Fruit fly (Drosophila melanogaster) whole organism, embryonic: ENCODE data around the gene CG34260.
A peak's percentile ranks its signal among the peaks of the same experiment; 100 is the strongest.

ENCODE experiments used
- Blimp-1 ChIP-seq: fragments of 200-800 bp; sonication (Bioruptor generic); optimal IDR thresholded peaks from 3 replicates; lab custom pipeline; 2018; ENCODE audit warnings: missing biosample characterization, missing genetic modification characterization, mild to moderate bottlenecking, moderate library complexity, missing genetic modification reagents
- CG10147 ChIP-seq: fragments of 200-800 bp; sonication (Bioruptor generic); optimal IDR thresholded peaks from 2 replicates; lab custom pipeline; 2019; ENCODE audit warnings: missing biosample characterization, mild to moderate bottlenecking, missing genetic modification characterization, moderate library complexity
- CG10321 ChIP-seq: fragments of 200-800 bp; sonication (Bioruptor generic); IDR thresholded peaks from 2 replicates; pipeline ENCODE4 v1.3.6; 2022; ENCODE audit warnings: missing biosample characterization, missing genetic modification characterization
- CG14860 ChIP-seq: fragments of 200-800 bp; sonication (Bioruptor generic); IDR thresholded peaks from 3 replicates; pipeline ENCODE4 v1.3.6; 2022; ENCODE audit warnings: missing biosample characterization, missing genetic modification characterization; ENCODE audit not compliant: partially characterized antibody
- CG15011 ChIP-seq: fragments of 200-800 bp; sonication (Bioruptor generic); optimal IDR thresholded peaks from 3 replicates; lab custom pipeline; 2018; ENCODE audit warnings: missing biosample characterization, mild to moderate bottlenecking, missing genetic modification characterization
- CG17359 ChIP-seq: fragments of 200-800 bp; sonication (Bioruptor generic); optimal IDR thresholded peaks from 3 replicates; lab custom pipeline; 2018; ENCODE audit warnings: missing biosample characterization, mild to moderate bottlenecking, missing genetic modification characterization, moderate library complexity
- CG17568 ChIP-seq: fragments of 200-800 bp; sonication (Bioruptor generic); optimal IDR thresholded peaks from 2 replicates; lab custom pipeline; 2018; ENCODE audit warnings: missing biosample characterization, mild to moderate bottlenecking, missing genetic modification characterization, moderate library complexity
- CG17612 ChIP-seq: fragments of 200-800 bp; sonication (Bioruptor generic); IDR thresholded peaks from 2 replicates; pipeline ENCODE4 v1.3.6; 2022; ENCODE audit warnings: missing biosample characterization, missing genetic modification characterization
- CG1832 ChIP-seq: fragments of 200-800 bp; sonication (Bioruptor generic); optimal IDR thresholded peaks from 2 replicates; lab custom pipeline; 2017; ENCODE audit warnings: missing biosample characterization, mild to moderate bottlenecking, missing genetic modification characterization, inconsistent platforms
- CG2129 ChIP-seq: fragments of 200-800 bp; sonication (Bioruptor generic); IDR thresholded peaks from 2 replicates; pipeline ENCODE4 v1.3.6; 2022; ENCODE audit warnings: missing biosample characterization, missing genetic modification characterization; ENCODE audit not compliant: partially characterized antibody
- CG4360 ChIP-seq: fragments of 200-800 bp; sonication (Bioruptor generic); IDR thresholded peaks from 2 replicates; pipeline ENCODE4 v1.3.6; 2022; ENCODE audit warnings: missing biosample characterization, missing genetic modification characterization
- CG7987 ChIP-seq: fragments of 200-800 bp; sonication (Bioruptor generic); optimal IDR thresholded peaks from 2 replicates; lab custom pipeline; 2018; ENCODE audit warnings: missing biosample characterization, mild to moderate bottlenecking, missing genetic modification characterization, moderate library complexity
- CG9932 ChIP-seq: fragments of 200-800 bp; sonication (Bioruptor generic); IDR thresholded peaks from 2 replicates; pipeline ENCODE4 v1.3.6; 2022; ENCODE audit warnings: missing biosample characterization, missing genetic modification characterization
- Deaf1 ChIP-seq: fragments of 200-800 bp; optimal IDR thresholded peaks from 3 replicates; lab custom pipeline; 2019; ENCODE audit warnings: missing biosample characterization, mild to moderate bottlenecking, missing genetic modification characterization, moderate library complexity
- Ets65A ChIP-seq: fragments of 200-800 bp; sonication (Bioruptor generic); peaks from one replicate; lab custom pipeline; 2016; ENCODE audit warnings: missing biosample characterization, missing genetic modification characterization
- Hr51 ChIP-seq, 2 experiments: fragments of 200-800 bp; sonication (Bioruptor generic); optimal IDR thresholded peaks; 2 replicates in 1 of 2; 3 replicates in 1 of 2; lab custom pipeline; 2016 to 2018; ENCODE audit warnings: missing biosample characterization in 2 of 2, missing genetic modification characterization in 2 of 2, mild to moderate bottlenecking in 1 of 2, moderate library complexity in 1 of 2
- Jarid2 ChIP-seq: fragments of 200-800 bp; sonication (Bioruptor generic); optimal IDR thresholded peaks from 3 replicates; lab custom pipeline; 2017; ENCODE audit warnings: mild to moderate bottlenecking, missing biosample characterization, missing genetic modification reagents, missing genetic modification characterization
- Med ChIP-seq: fragments of 200-800 bp; sonication (Bioruptor generic); peaks from one replicate; lab custom pipeline; 2016; ENCODE audit warnings: missing biosample characterization, missing genetic modification characterization, mild to moderate bottlenecking, inconsistent platforms, moderate library complexity
- Nf-YB ChIP-seq: fragments of 200-800 bp; sonication (Bioruptor generic); optimal IDR thresholded peaks from 3 replicates; lab custom pipeline; 2019; ENCODE audit warnings: missing biosample characterization, mild to moderate bottlenecking, missing genetic modification characterization, moderate library complexity
- Nf-YC ChIP-seq: fragments of 200-800 bp; optimal IDR thresholded peaks from 3 replicates; lab custom pipeline; 2019; ENCODE audit warnings: missing biosample characterization, mild to moderate bottlenecking, missing genetic modification characterization, moderate library complexity
- Sox102F ChIP-seq: fragments of 200-800 bp; sonication (Bioruptor generic); optimal IDR thresholded peaks from 2 replicates; lab custom pipeline; 2018; ENCODE audit warnings: missing biosample characterization, mild to moderate bottlenecking, missing genetic modification characterization, moderate library complexity
- cg ChIP-seq: fragments of 200-800 bp; sonication (Bioruptor generic); optimal IDR thresholded peaks from 3 replicates; lab custom pipeline; 2019; ENCODE audit warnings: missing biosample characterization, mild to moderate bottlenecking, missing genetic modification characterization, moderate library complexity
- chn ChIP-seq: fragments of 200-800 bp; sonication (Bioruptor generic); optimal IDR thresholded peaks from 2 replicates; lab custom pipeline; 2016; ENCODE audit warnings: missing biosample characterization, missing genetic modification characterization
- hbn ChIP-seq: fragments of 200-800 bp; sonication (Bioruptor generic); IDR thresholded peaks from 2 replicates; pipeline ENCODE4 v1.3.6; 2022; ENCODE audit warnings: missing biosample characterization, missing genetic modification characterization; ENCODE audit not compliant: partially characterized antibody
- kni ChIP-seq: fragments of 200-800 bp; sonication (Bioruptor generic); optimal IDR thresholded peaks from 3 replicates; lab custom pipeline; 2017; ENCODE audit warnings: mild to moderate bottlenecking, missing biosample characterization, missing genetic modification reagents, missing genetic modification characterization
- mam ChIP-seq: fragments of 200-800 bp; sonication (Bioruptor generic); optimal IDR thresholded peaks from 3 replicates; lab custom pipeline; 2016; ENCODE audit warnings: missing biosample characterization, missing genetic modification characterization
- psq ChIP-seq: fragments of 200-800 bp; sonication (Bioruptor generic); optimal IDR thresholded peaks from 2 replicates; lab custom pipeline; 2017; ENCODE audit warnings: missing biosample characterization, missing genetic modification characterization
- sd ChIP-seq: fragments of 200-800 bp; sonication (Bioruptor generic); optimal IDR thresholded peaks from 3 replicates; lab custom pipeline; 2018; ENCODE audit warnings: missing biosample characterization, mild to moderate bottlenecking, missing genetic modification characterization, moderate library complexity
- sens ChIP-seq: fragments of 200-800 bp; sonication (Bioruptor generic); peaks from one replicate; lab custom pipeline; 2016; ENCODE audit warnings: missing biosample characterization, missing genetic modification characterization
- sima ChIP-seq: fragments of 200-800 bp; sonication (Bioruptor generic); optimal IDR thresholded peaks from 2 replicates; lab custom pipeline; 2016; ENCODE audit warnings: missing biosample characterization, missing genetic modification characterization
- slbo ChIP-seq: fragments of 200-800 bp; sonication (Bioruptor generic); IDR thresholded peaks from 2 replicates; pipeline ENCODE4 v1.3.6; 2022; ENCODE audit warnings: missing biosample characterization, missing genetic modification characterization
- sna ChIP-seq: fragments of 200-800 bp; sonication (Bioruptor generic); IDR thresholded peaks from 2 replicates; pipeline ENCODE4 v1.3.6; 2022; ENCODE audit warnings: missing biosample characterization, missing genetic modification characterization; ENCODE audit not compliant: partially characterized antibody
- sqz ChIP-seq: fragments of 200-800 bp; sonication (Bioruptor generic); optimal IDR thresholded peaks from 3 replicates; lab custom pipeline; 2018; ENCODE audit warnings: missing biosample characterization, mild to moderate bottlenecking, missing genetic modification characterization
- tio ChIP-seq: fragments of 200-800 bp; sonication (Bioruptor generic); optimal IDR thresholded peaks from 2 replicates; lab custom pipeline; 2017; ENCODE audit warnings: missing biosample characterization, missing genetic modification characterization, inconsistent platforms
- twi ChIP-seq: fragments of 200-800 bp; optimal IDR thresholded peaks from 2 replicates; lab custom pipeline; 2019; ENCODE audit warnings: missing biosample characterization, mild to moderate bottlenecking, missing genetic modification characterization, moderate library complexity
- vvl ChIP-seq: fragments of 200-800 bp; sonication (Bioruptor generic); IDR thresholded peaks from 2 replicates; pipeline ENCODE4 v1.3.6; 2022; ENCODE audit warnings: missing biosample characterization, missing genetic modification characterization
- z ChIP-seq: fragments of 200-800 bp; sonication (Bioruptor generic); IDR thresholded peaks from 3 replicates; pipeline ENCODE4 v1.3.6; 2022; ENCODE audit warnings: missing biosample characterization, missing genetic modification characterization

CG34260 gene

DNA sequence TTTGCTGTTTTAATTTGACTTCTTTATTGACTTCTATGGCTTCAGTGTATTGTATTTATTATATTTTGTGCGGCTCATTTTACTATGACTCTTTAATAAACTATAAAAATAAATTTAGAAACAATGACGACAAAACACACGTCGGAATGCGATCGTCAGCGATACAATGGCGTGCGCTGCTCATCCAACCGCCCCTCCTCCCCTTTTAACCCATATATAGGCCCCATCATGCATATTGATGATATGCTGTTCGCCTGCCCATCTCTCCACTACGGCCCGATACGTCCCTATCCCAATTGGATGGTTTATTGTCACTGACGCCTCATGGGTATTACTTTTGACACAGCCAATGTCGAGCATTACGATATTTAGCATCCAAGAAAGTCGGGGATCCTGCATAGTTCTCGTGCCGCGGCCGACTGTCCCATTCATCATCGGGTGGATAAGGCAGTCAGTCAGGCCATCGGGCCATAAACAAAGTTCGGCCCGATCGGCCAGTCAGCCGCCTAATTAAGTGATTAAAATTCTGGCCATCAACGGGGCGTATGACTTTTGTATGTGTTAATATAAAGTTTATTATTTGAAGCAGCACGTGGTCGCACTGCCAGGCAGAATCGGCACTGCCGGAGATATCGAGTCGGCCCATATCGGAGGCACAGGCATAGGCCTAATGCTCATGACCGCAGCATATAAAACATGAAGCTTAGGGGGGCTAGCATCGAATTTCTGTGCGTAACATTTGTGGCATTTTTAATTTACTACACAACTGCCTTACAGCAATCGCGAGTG lies 22.8 kb upstream of the CG34260 start (continued):
- no peak for TF ChIP-seq psq (GFP tag; lab: Kevin White, UChicago)
- TF ChIP-seq hbn (GFP tag; lab: Robert Waterston, UW) = no peak
- no peak for TF ChIP-seq slbo (GFP tag; lab: Robert Waterston, UW)
- peak; percentile 33 for TF ChIP-seq Ets65A (GFP tag; lab: Kevin White, UChicago)
- no peak for TF ChIP-seq mam
- no peak for TF ChIP-seq Sox102F (GFP tag; lab: Kevin White, UChicago)
- peak; percentile 58 for TF ChIP-seq sd (tag; lab: Kevin White, UChicago)
- TF ChIP-seq twi (tag; lab: Kevin White, UChicago) = peak; percentile 36
- TF ChIP-seq vvl (GFP tag; lab: Robert Waterston, UW) = peak; percentile 85
- TF ChIP-seq sens = peak; percentile 42
- TF ChIP-seq CG2129 (GFP tag; lab: Robert Waterston, UW) = no peak
- no peak for TF ChIP-seq CG17359 (tag; lab: Kevin White, UChicago)
- TF ChIP-seq sna = no peak
- TF ChIP-seq chn (GFP tag; lab: Kevin White, UChicago) = no peak
- no peak for TF ChIP-seq CG9932 (GFP tag; lab: Robert Waterston, UW)

DNA sequence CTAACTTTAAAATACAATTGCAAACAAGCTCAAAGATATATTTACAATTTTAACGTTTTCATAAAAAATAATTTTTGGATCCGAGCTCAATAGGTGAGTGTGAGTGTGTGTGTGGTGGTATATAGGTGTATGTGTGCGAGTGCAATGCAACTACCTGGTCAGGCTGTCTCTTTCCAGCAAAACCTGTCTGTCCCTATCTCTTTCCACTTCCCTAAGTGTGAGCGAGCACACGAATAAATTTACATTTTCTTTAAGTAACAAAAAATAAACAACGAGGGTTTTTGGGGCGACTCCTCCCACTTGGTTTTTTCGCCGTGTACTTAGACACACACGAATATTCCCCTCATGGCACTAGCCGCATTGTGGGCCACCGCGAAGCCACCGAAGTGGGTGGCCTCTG lies 21.4 kb upstream of the CG34260 start:
- TF ChIP-seq sqz (peak; percentile 5), tio (GFP tag; lab: Kevin White, UChicago) (no peak), Blimp-1 (no peak), CG7987 (GFP tag; lab: Kevin White, UChicago) (no peak), z (GFP tag; lab: Robert Waterston, UW) (peak; percentile 71; the same call in 1 of the 3 replicates), CG1832 (peak; percentile 52), Deaf1 (peak; percentile 1), sens (peak; percentile 18), CG17568 (GFP tag; lab: Kevin White, UChicago) (no peak), kni (peak; percentile 79), CG10321 (GFP tag; lab: Robert Waterston, UW) (peak; percentile 47; the same call in 1 of the 2 replicates), Jarid2 (GFP tag; lab: Kevin White, UChicago) (peak; percentile 9), chn (GFP tag; lab: Kevin White, UChicago) (peak; percentile 16), sima (GFP tag; lab: Kevin White, UChicago) (no peak), CG4360 (GFP tag; lab: Robert Waterston, UW) (no peak), CG10147 (no peak), Med (GFP tag; lab: Kevin White, UChicago) (peak; percentile 32), cg (GFP tag; lab: Kevin White, UChicago) (peak; percentile 61), psq (GFP tag; lab: Kevin White, UChicago) (no peak), CG14860 (GFP tag; lab: Robert Waterston, UW) (no peak), vvl (GFP tag; lab: Robert Waterston, UW) (peak; percentile 92), CG15011 (GFP tag; lab: Kevin White, UChicago) (no peak), Hr51 (GFP tag; optimal IDR thresholded peaks at IDR 0.05; lab: Kevin White, UChicago) (no peak), Nf-YC (tag; lab: Kevin White, UChicago) (peak; percentile 87), Nf-YB (peak; percentile 69), CG17612 (GFP tag; lab: Robert Waterston, UW) (no peak)
